Fruit fly (Drosophila melanogaster) whole organism, pupa: ENCODE data around the gene Lmpt.

Source experiments
- CG10348 ChIP-seq: fragments of 200-800 bp; sonication (Bioruptor generic); IDR thresholded peaks from 2 replicates; pipeline ENCODE4 v1.3.6; 2022; ENCODE audit warnings: missing biosample characterization, missing genetic modification characterization
- CG12605 ChIP-seq: fragments of 200-800 bp; sonication (Bioruptor generic); IDR thresholded peaks from 2 replicates; pipeline ENCODE4 v1.3.6; 2022; ENCODE audit warnings: missing biosample characterization, missing genetic modification characterization
- CG13204 ChIP-seq: fragments of 200-800 bp; sonication (Bioruptor generic); optimal IDR thresholded peaks from 2 replicates; lab custom pipeline; 2018; ENCODE audit warnings: missing biosample characterization, mild to moderate bottlenecking, missing genetic modification characterization, moderate library complexity
- CG14655 ChIP-seq: fragments of 200-800 bp; sonication (Bioruptor generic); optimal IDR thresholded peaks from 3 replicates; lab custom pipeline; 2017; ENCODE audit warnings: mild to moderate bottlenecking, missing biosample characterization, missing genetic modification reagents, missing genetic modification characterization
- CG15710 ChIP-seq: fragments of 200-800 bp; sonication (Bioruptor generic); optimal IDR thresholded peaks from 2 replicates; lab custom pipeline; 2018; ENCODE audit warnings: missing biosample characterization, mild to moderate bottlenecking, missing genetic modification characterization, moderate library complexity
- CG17806 ChIP-seq: fragments of 200-800 bp; sonication (Bioruptor generic); optimal IDR thresholded peaks from 2 replicates; lab custom pipeline; 2018; ENCODE audit warnings: missing biosample characterization, mild to moderate bottlenecking, missing genetic modification characterization, moderate library complexity
- CG32121 ChIP-seq: fragments of 200-800 bp; sonication (Bioruptor generic); IDR thresholded peaks from 2 replicates; pipeline ENCODE4 v1.3.6; 2022; ENCODE audit warnings: missing biosample characterization, missing genetic modification characterization
- CG34367 ChIP-seq: fragments of 200-800 bp; sonication (Bioruptor generic); optimal IDR thresholded peaks from 2 replicates; lab custom pipeline; 2018; ENCODE audit warnings: missing biosample characterization, mild to moderate bottlenecking, missing genetic modification characterization
- CG4496 ChIP-seq: fragments of 200-800 bp; sonication (Bioruptor generic); IDR thresholded peaks from 3 replicates; pipeline ENCODE4 v1.3.6; 2022; ENCODE audit warnings: missing biosample characterization, missing genetic modification characterization
- CG8159 ChIP-seq: fragments of 200-800 bp; sonication (Bioruptor generic); optimal IDR thresholded peaks from 3 replicates; lab custom pipeline; 2018; ENCODE audit warnings: missing biosample characterization, mild to moderate bottlenecking, missing genetic modification characterization, moderate library complexity
- CG8301 ChIP-seq: fragments of 200-800 bp; sonication (Bioruptor generic); optimal IDR thresholded peaks from 2 replicates; lab custom pipeline; 2018; ENCODE audit warnings: missing biosample characterization, mild to moderate bottlenecking, missing genetic modification characterization
- CG9948 ChIP-seq: fragments of 200-800 bp; sonication (Bioruptor generic); optimal IDR thresholded peaks from 2 replicates; lab custom pipeline; 2018; ENCODE audit warnings: missing biosample characterization, mild to moderate bottlenecking, missing genetic modification characterization, moderate library complexity
- D1 ChIP-seq: fragments of 200-800 bp; sonication (Bioruptor generic); optimal IDR thresholded peaks from 2 replicates; lab custom pipeline; 2018; ENCODE audit warnings: missing biosample characterization, mild to moderate bottlenecking, missing genetic modification characterization, moderate library complexity
- EcR ChIP-seq: fragments of 200-800 bp; sonication (Bioruptor generic); optimal IDR thresholded peaks from 3 replicates; lab custom pipeline; 2019; ENCODE audit warnings: missing biosample characterization, missing genetic modification characterization, mild to moderate bottlenecking, moderate library complexity, missing genetic modification reagents
- Ets98B ChIP-seq: fragments of 200-800 bp; sonication (Bioruptor generic); IDR thresholded peaks from 2 replicates; pipeline ENCODE4 v1.3.6; 2022; ENCODE audit warnings: missing biosample characterization, missing genetic modification characterization
- Pif1A ChIP-seq: fragments of 200-800 bp; sonication (Bioruptor generic); optimal IDR thresholded peaks from 3 replicates; lab custom pipeline; 2016; ENCODE audit warnings: missing biosample characterization, missing genetic modification characterization
- Pif1B ChIP-seq: fragments of 200-800 bp; sonication (Bioruptor generic); optimal IDR thresholded peaks from 3 replicates; lab custom pipeline; 2016; ENCODE audit warnings: missing biosample characterization, missing genetic modification characterization
- Snoo ChIP-seq: fragments of 200-800 bp; sonication (Bioruptor generic); optimal IDR thresholded peaks from 3 replicates; lab custom pipeline; 2017; ENCODE audit warnings: missing biosample characterization, mild to moderate bottlenecking, missing genetic modification characterization, inconsistent platforms
- fd96Ca ChIP-seq: fragments of 200-800 bp; sonication (Bioruptor generic); IDR thresholded peaks from 3 replicates; pipeline ENCODE4 v1.3.6; 2022; ENCODE audit warnings: missing biosample characterization, missing genetic modification characterization
- gl ChIP-seq: fragments of 200-800 bp; sonication (Bioruptor generic); optimal IDR thresholded peaks from 2 replicates; lab custom pipeline; 2018; ENCODE audit warnings: missing biosample characterization, mild to moderate bottlenecking, missing genetic modification characterization
- rn ChIP-seq: fragments of 200-800 bp; sonication (Bioruptor generic); IDR thresholded peaks from 2 replicates; pipeline ENCODE4 v1.3.6; 2022; ENCODE audit warnings: missing biosample characterization, missing genetic modification characterization

Lmpt gene

DNA sequence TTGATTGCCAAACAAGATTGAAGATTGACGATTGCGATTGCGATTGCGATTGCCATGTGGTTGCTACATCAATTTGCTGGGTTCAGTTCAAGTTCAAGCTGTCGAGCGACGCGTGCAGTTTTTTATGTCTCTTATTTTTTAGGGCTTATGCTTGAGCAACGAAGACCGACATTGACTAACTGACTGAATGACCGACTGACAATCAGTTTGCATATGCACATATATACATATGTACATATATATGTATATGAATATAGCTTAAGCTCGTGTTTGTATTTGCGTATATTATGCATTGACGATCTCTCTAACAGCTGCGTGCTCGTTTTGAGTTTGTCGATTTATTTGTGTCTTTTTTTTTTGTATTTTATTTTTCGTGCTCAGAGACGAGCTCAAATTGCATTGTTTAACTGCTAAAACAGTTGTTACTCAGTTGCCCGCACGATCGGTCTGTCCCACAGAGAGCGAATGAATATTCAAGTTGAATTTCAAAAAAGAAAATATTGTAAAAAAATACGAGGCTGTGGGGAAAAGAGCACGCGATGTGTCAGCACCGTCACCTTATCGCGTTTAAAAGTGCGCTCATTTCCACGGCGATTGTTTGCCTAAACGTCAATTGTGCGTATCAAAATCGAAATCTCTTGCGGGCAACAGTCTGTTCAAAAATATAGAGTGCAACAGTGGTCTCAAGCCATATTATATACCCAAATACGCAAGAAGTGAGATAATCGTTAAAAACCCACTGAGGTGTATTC lies 21.3 kb downstream of the Lmpt start:
- TF ChIP-seq D1 (tag; lab: Kevin White, UChicago) (no peak), CG32121 (GFP tag; lab: Robert Waterston, UW) (peak; percentile 32; the same call in 1 of the 2 replicates), CG4496 (GFP tag; lab: Robert Waterston, UW) (peak; percentile 34; the same call in 2 of the 3 replicates), rn (GFP tag; lab: Robert Waterston, UW) (no peak), EcR (GFP tag; lab: Kevin White, UChicago) (no peak), CG12605 (GFP tag; lab: Robert Waterston, UW) (peak; percentile 67), CG13204 (no peak), CG17806 (tag; lab: Kevin White, UChicago) (no peak), CG14655 (GFP tag; lab: Kevin White, UChicago) (peak; percentile 42), Ets98B (peak; percentile 17; the same call in 1 of the 2 replicates)

DNA sequence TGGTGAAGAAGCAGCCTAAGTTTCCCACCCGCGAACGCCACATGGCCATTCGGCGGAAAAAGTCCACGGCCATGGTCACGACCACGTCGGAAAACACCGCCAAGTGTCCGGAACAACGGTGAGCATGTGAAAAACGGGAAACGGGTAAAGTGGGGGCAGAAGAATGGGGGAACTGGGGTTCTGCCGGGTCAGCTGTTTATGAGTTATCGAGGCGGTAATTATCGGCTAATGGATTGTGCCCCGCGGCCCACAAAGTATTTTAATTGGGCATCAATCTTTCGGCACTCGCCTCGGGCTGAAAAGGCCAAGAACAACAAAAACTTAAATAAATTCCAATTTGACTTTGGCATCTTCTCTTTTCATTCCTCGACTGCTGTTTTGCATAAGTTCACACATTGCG lies 22.2 kb downstream of the Lmpt start:
- no peak for TF ChIP-seq CG15710 (tag; lab: Kevin White, UChicago)

DNA sequence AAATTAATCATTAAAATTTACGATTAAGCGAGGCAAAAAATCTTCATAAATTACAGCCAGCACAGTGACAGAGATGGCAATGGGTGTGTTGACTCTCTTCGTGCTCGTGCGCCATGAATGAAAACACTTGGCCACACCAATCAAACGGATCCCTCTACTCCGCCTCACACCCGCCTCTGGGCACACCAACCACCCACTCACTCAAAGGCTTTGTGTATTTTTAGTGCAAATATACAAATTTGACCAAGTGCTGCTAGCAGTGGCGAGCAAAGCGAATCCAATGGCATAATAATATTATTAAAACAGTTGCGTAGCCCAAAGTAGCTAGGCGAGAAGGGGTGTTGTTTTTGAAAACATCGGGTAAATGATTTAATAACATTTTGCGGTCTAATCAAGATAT lies 24.4 kb downstream of the Lmpt start:
- TF ChIP-seq CG15710 (tag; lab: Kevin White, UChicago) (no peak), gl (no peak), CG14655 (GFP tag; lab: Kevin White, UChicago) (no peak), Pif1B (GFP tag; lab: Kevin White, UChicago) (no peak), D1 (tag; lab: Kevin White, UChicago) (no peak), fd96Ca (GFP tag; lab: Robert Waterston, UW) (no peak), CG34367 (tag; lab: Kevin White, UChicago) (no peak), CG8159 (tag; lab: Kevin White, UChicago) (no peak), CG8301 (no peak), CG17806 (tag; lab: Kevin White, UChicago) (no peak), CG12605 (GFP tag; lab: Robert Waterston, UW) (no peak), Ets98B (no peak), CG32121 (GFP tag; lab: Robert Waterston, UW) (no peak), CG9948 (no peak), Pif1A (no peak), CG10348 (GFP tag; lab: Robert Waterston, UW) (no peak)

DNA sequence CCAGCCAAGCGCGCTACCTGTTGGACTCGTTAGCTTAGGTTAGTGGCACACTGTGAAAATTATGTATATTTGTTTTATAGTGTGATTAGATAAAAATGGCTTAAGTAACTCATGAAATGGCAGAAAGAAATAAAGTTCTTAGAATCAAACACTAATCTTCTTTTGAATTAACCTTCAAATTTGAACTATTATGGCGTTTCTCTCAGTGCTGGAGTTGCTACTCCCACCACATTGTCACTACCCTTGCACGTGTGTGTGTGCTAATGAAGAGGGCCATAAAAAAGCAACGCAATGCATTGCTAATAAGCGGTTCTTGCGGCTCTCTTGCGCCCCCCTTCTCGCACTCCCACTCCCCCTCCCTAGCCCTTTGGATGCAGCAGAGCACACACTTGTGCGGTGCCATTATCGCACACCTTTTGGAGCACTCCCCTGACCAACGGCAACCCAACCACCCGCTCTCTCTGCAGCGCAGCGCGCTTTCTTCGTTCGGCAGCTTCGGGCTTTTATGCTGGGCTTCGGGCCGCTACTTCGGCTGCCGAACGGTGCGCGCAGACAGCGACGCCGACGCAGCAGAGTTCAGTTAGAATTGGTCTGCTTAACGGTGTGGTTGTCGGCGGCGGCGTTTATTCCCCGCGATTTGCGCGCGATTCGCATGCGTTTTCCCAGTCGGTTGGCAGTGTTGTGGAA lies 25.7 kb downstream of the Lmpt start:
- peak; percentile 70 for TF ChIP-seq Snoo (tag; lab: Kevin White, UChicago)
- TF ChIP-seq Ets98B, result peak; percentile 86
- peak; percentile 92 for TF ChIP-seq CG4496 (GFP tag; lab: Robert Waterston, UW)
- peak; percentile 83 for TF ChIP-seq fd96Ca (GFP tag; lab: Robert Waterston, UW)
- peak; percentile 86 for TF ChIP-seq CG32121 (GFP tag; lab: Robert Waterston, UW)
- TF ChIP-seq CG34367 (tag; lab: Kevin White, UChicago), result peak; percentile 82
- peak; percentile 77 for TF ChIP-seq CG15710 (tag; lab: Kevin White, UChicago)
- peak; percentile 88 for TF ChIP-seq Pif1A
- TF ChIP-seq CG14655 (GFP tag; lab: Kevin White, UChicago), result peak; percentile 92
- peak; percentile 97 for TF ChIP-seq CG13204
- TF ChIP-seq CG9948, result peak; percentile 83
- peak; percentile 35 for TF ChIP-seq D1 (tag; lab: Kevin White, UChicago)
- peak; percentile 69 for TF ChIP-seq CG12605 (GFP tag; lab: Robert Waterston, UW)
- TF ChIP-seq gl, result peak; percentile 27
- peak; percentile 76 for TF ChIP-seq CG17806 (tag; lab: Kevin White, UChicago)
- peak; percentile 65 for TF ChIP-seq EcR (GFP tag; lab: Kevin White, UChicago)
- peak; percentile 80 for TF ChIP-seq Pif1B (GFP tag; lab: Kevin White, UChicago)
- TF ChIP-seq CG10348 (GFP tag; lab: Robert Waterston, UW), result peak; percentile 58
- TF ChIP-seq CG8159 (tag; lab: Kevin White, UChicago), result peak; percentile 75
- peak; percentile 72 for TF ChIP-seq rn (GFP tag; lab: Robert Waterston, UW)
- TF ChIP-seq CG8301, result peak; percentile 90

DNA sequence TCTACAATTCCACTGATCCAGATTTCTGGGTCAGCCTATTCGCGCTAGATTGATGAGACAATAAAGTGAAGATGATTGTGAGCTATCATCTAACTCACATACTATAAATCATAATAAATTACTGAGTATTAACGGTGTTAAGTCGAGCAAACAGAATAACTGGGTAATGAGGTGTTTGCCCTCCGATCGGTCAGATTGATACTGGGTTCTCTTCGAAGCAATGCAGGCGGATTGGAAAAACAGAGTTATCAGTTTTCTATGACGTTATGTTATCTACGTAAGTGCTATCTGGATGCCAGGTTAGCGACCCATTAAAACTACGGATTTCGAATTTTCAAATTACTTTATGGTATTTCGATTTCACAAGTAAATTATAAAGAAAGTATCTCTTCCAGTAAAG lies 26.8 kb downstream of the Lmpt start:
- TF ChIP-seq EcR (GFP tag; lab: Kevin White, UChicago) (peak; percentile 31), fd96Ca (GFP tag; lab: Robert Waterston, UW) (no peak)

DNA sequence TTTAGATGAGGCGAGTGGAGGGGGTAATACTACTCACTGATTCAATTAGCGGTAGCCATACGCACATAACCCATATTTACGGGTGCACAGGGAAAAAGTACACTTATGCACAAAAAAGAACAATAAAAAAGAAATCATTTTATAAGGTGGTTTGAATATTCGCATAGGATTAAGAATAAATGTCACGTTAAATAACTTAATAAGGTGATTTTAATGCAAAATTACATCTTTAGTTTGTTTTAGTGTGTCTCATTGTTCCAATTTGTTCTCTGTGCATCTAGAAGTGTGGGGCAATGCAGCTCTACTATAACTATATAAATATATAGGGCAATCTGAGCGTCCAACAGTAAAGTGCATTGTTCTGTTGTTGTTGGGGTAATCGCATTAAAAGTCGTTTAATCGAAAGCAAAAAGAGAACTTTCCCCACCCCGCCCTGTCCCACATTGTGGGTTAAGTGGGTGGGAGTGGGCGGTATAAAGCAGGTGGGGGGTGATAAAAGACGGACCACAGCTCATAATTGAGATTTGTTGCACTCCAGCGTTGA lies 27.7 kb downstream of the Lmpt start:
- no peak for TF ChIP-seq Pif1A
- no peak for TF ChIP-seq Snoo (tag; lab: Kevin White, UChicago)
- peak; percentile 66 for TF ChIP-seq Ets98B
- TF ChIP-seq CG8301, result peak; percentile 64
- TF ChIP-seq CG9948, result peak; percentile 47
- peak; percentile 46 for TF ChIP-seq CG17806 (tag; lab: Kevin White, UChicago)
- peak; percentile 10 for TF ChIP-seq CG8159 (tag; lab: Kevin White, UChicago)
- peak; percentile 73 for TF ChIP-seq CG32121 (GFP tag; lab: Robert Waterston, UW)
- peak; percentile 75; the same call in 2 of the 3 replicates for TF ChIP-seq CG4496 (GFP tag; lab: Robert Waterston, UW)
- TF ChIP-seq CG15710 (tag; lab: Kevin White, UChicago), result peak; percentile 59
- no peak for TF ChIP-seq D1 (tag; lab: Kevin White, UChicago)
- TF ChIP-seq CG14655 (GFP tag; lab: Kevin White, UChicago), result peak; percentile 62
- TF ChIP-seq gl, result no peak
- TF ChIP-seq CG10348 (GFP tag; lab: Robert Waterston, UW), result no peak
- no peak for TF ChIP-seq CG13204
- TF ChIP-seq fd96Ca (GFP tag; lab: Robert Waterston, UW), result 0 out of 3 replicates have a peak, but pooled peaks have one; percentile 25
- no peak for TF ChIP-seq Pif1B (GFP tag; lab: Kevin White, UChicago)
- no peak for TF ChIP-seq CG12605 (GFP tag; lab: Robert Waterston, UW)
- TF ChIP-seq rn (GFP tag; lab: Robert Waterston, UW), result no peak
- TF ChIP-seq EcR (GFP tag; lab: Kevin White, UChicago), result peak; percentile 59
- peak; percentile 39 for TF ChIP-seq CG34367 (tag; lab: Kevin White, UChicago)
